Fruit fly (Drosophila melanogaster) whole organism, wandering third instar larva: ENCODE results near the gene CG10428.

ENCODE experiments used
- Abd-B ChIP-seq: fragments of >200 bp; optimal IDR thresholded peaks from 2 replicates; lab custom pipeline; 2017; ENCODE audit warnings: missing biosample characterization, missing genetic modification characterization
- CG32264 ChIP-seq: fragments of 200-800 bp; sonication (Bioruptor generic); optimal IDR thresholded peaks from 2 replicates; lab custom pipeline; 2016; ENCODE audit warnings: missing biosample characterization, missing genetic modification characterization
- CG9705 ChIP-seq: fragments of 200-800 bp; sonication (Bioruptor generic); optimal IDR thresholded peaks from 2 replicates; lab custom pipeline; 2018; ENCODE audit warnings: missing biosample characterization, mild to moderate bottlenecking, missing genetic modification characterization
- CrebA ChIP-seq: fragments of 200-800 bp; sonication (Bioruptor generic); optimal IDR thresholded peaks from 2 replicates; lab custom pipeline; 2016; ENCODE audit warnings: missing biosample characterization, mild to moderate bottlenecking, missing genetic modification characterization, borderline replicate concordance
- Dfd ChIP-seq: fragments of >200 bp; optimal IDR thresholded peaks from 2 replicates; lab custom pipeline; 2017; ENCODE audit warnings: missing biosample characterization, missing genetic modification characterization
- Dif ChIP-seq: fragments of 200-275, 200-300 bp; sonication (Bioruptor generic); optimal IDR thresholded peaks from 2 replicates; lab custom pipeline; 2018; ENCODE audit warnings: missing biosample characterization, missing genetic modification characterization; ENCODE audit not compliant: partially characterized antibody
- GATAd ChIP-seq: sonication (Bioruptor generic); optimal IDR thresholded peaks from 2 replicates; lab custom pipeline; 2016; ENCODE audit warnings: missing biosample characterization, missing genetic modification characterization
- HLH106 ChIP-seq: fragments of 200-800 bp; optimal IDR thresholded peaks from 3 replicates; lab custom pipeline; 2019; ENCODE audit warnings: missing biosample characterization, mild to moderate bottlenecking, missing genetic modification characterization, moderate library complexity
- Hr83 ChIP-seq: fragments of 200-300 bp; sonication (Bioruptor generic); optimal IDR thresholded peaks from 2 replicates; lab custom pipeline; 2016; ENCODE audit warnings: missing biosample characterization, mild to moderate bottlenecking, missing genetic modification characterization, moderate library complexity; ENCODE audit not compliant: poor library complexity, severe bottlenecking
- Mio ChIP-seq: sonication (Bioruptor generic); optimal IDR thresholded peaks from 2 replicates; lab custom pipeline; 2016; ENCODE audit warnings: missing biosample characterization, missing genetic modification characterization
- Myc ChIP-seq: fragments of >200 bp; optimal IDR thresholded peaks from 2 replicates; lab custom pipeline; 2017
- N ChIP-seq: fragments of >200 bp; optimal IDR thresholded peaks from 2 replicates; lab custom pipeline; 2018; ENCODE audit warnings: missing biosample characterization, missing external identifiers, missing genetic modification characterization
- OdsH ChIP-seq: fragments of 200-800 bp; sonication (Bioruptor generic); optimal IDR thresholded peaks from 2 replicates; lab custom pipeline; 2016; ENCODE audit warnings: missing biosample characterization, mild to moderate bottlenecking, missing genetic modification characterization
- Rel ChIP-seq, 2 experiments: fragments of 200-800 bp; sonication (Bioruptor generic) in 1 of 2; optimal IDR thresholded peaks; 2 replicates in 1 of 2; 3 replicates in 1 of 2; lab custom pipeline; 2016 to 2019; ENCODE audit warnings: mild to moderate bottlenecking in 2 of 2, missing biosample characterization in 2 of 2, missing genetic modification characterization in 2 of 2, moderate library complexity in 1 of 2
- Sp1 ChIP-seq: fragments of 200-800 bp; sonication (Bioruptor generic); optimal IDR thresholded peaks from 3 replicates; lab custom pipeline; 2019; ENCODE audit warnings: missing biosample characterization, mild to moderate bottlenecking, missing genetic modification characterization, moderate library complexity
- Vsx2 ChIP-seq: fragments of 200-300, 225-300 bp; sonication (Bioruptor generic); optimal IDR thresholded peaks from 2 replicates; lab custom pipeline; 2018; ENCODE audit warnings: missing biosample characterization, missing genetic modification characterization; ENCODE audit not compliant: partially characterized antibody
- br ChIP-seq: fragments of 200-800 bp; sonication (Bioruptor generic); optimal IDR thresholded peaks from 2 replicates; lab custom pipeline; 2016; ENCODE audit warnings: missing biosample characterization, missing genetic modification characterization
- brk ChIP-seq: fragments of 200-800 bp; sonication (Bioruptor generic); optimal IDR thresholded peaks from 2 replicates; lab custom pipeline; 2016; ENCODE audit warnings: missing biosample characterization, mild to moderate bottlenecking, missing genetic modification characterization
- dl ChIP-seq, 2 experiments: fragments of 175-275, 200-275 bp in 1 of 2; fragments of 200-275 bp in 1 of 2; sonication (Bioruptor generic); optimal IDR thresholded peaks; lab custom pipeline; 2018; ENCODE audit warnings: mild to moderate bottlenecking in 2 of 2, missing biosample characterization in 2 of 2, missing genetic modification characterization in 2 of 2, moderate library complexity in 2 of 2; ENCODE audit not compliant: partially characterized antibody in 2 of 2, insufficient read depth in 1 of 2
- dmrt93B ChIP-seq: fragments of 200-800 bp; sonication (Bioruptor generic); optimal IDR thresholded peaks from 2 replicates; lab custom pipeline; 2018; ENCODE audit warnings: missing biosample characterization, mild to moderate bottlenecking, missing genetic modification characterization
- dsf ChIP-seq: sonication (Bioruptor generic); optimal IDR thresholded peaks from 2 replicates; lab custom pipeline; 2016; ENCODE audit warnings: missing biosample characterization, missing genetic modification characterization, borderline replicate concordance
- ey ChIP-seq: fragments of 200-800 bp; sonication (Bioruptor generic); optimal IDR thresholded peaks from 2 replicates; lab custom pipeline; 2016; ENCODE audit warnings: missing biosample characterization, missing genetic modification characterization
- foxo ChIP-seq, 2 experiments: fragments of 200-800 bp; sonication (Bioruptor generic); optimal IDR thresholded peaks; 2 replicates in 1 of 2; 3 replicates in 1 of 2; lab custom pipeline; 2016 to 2017; ENCODE audit warnings: missing biosample characterization in 2 of 2, missing genetic modification characterization in 2 of 2
- fru ChIP-seq: fragments of 200-800 bp; sonication (Bioruptor generic); optimal IDR thresholded peaks from 3 replicates; lab custom pipeline; 2016; ENCODE audit warnings: missing biosample characterization, mild to moderate bottlenecking, missing genetic modification characterization
- h ChIP-seq: fragments of 200-800 bp; sonication (Bioruptor generic); optimal IDR thresholded peaks from 3 replicates; lab custom pipeline; 2016; ENCODE audit warnings: missing biosample characterization, mild to moderate bottlenecking, missing genetic modification characterization
- jim ChIP-seq: fragments of 175-275, 200-325 bp; sonication (Bioruptor generic); optimal IDR thresholded peaks from 2 replicates; lab custom pipeline; 2016; ENCODE audit warnings: missing biosample characterization, mild to moderate bottlenecking, missing genetic modification characterization
- pan ChIP-seq: fragments of >200 bp; optimal IDR thresholded peaks from 2 replicates; lab custom pipeline; 2017
- psq ChIP-seq: fragments of 200-800 bp; sonication (Bioruptor generic); optimal IDR thresholded peaks from 3 replicates; lab custom pipeline; 2017; ENCODE audit warnings: missing biosample characterization, mild to moderate bottlenecking, missing genetic modification characterization, moderate library complexity
- rgr ChIP-seq: fragments of 200-800 bp; sonication (Bioruptor generic); optimal IDR thresholded peaks from 3 replicates; lab custom pipeline; 2016; ENCODE audit warnings: missing biosample characterization, mild to moderate bottlenecking, missing genetic modification characterization
- sv ChIP-seq: fragments of 200-800 bp; sonication (Bioruptor generic); optimal IDR thresholded peaks from 3 replicates; lab custom pipeline; 2016; ENCODE audit warnings: missing biosample characterization, missing genetic modification characterization
- tai ChIP-seq: sonication (Bioruptor generic); optimal IDR thresholded peaks from 2 replicates; lab custom pipeline; 2016; ENCODE audit warnings: missing biosample characterization, missing genetic modification characterization
- woc ChIP-seq: sonication (Bioruptor generic); optimal IDR thresholded peaks from 2 replicates; lab custom pipeline; 2016; ENCODE audit warnings: missing biosample characterization, mild to moderate bottlenecking, missing genetic modification characterization

The CG10428 gene

DNA sequence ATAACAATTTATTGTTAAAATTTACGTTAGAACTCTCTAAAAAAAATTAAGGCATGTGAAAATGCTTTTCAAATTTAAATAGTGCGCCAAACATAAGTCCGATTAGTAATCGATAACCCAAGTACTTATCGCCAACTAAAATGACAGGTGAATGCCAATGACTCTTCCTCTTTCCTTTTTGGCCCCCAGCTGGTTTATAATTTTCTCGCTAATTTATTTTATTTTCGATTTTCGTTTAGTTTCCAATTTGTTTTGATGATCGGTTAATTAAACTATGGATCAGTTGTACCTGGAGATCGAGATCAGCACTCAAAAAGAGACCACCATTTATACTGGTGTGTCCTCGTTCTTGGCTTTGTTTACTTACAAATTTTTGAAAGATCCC lies at the start of gene CG10428:
Gene CG10428 (plus strand): TSS at position 161 of the 385 bp plus-strand sequence.
- TF ChIP-seq Dfd (no peak), Myc (lab: Kevin White, UChicago) (peak; percentile 14)
- TF ChIP-seq, all 38 proteins: peak for 1

- TF ChIP-seq rgr (GFP tag; lab: Kevin White, UChicago) (peak; percentile 18), Abd-B (GFP tag; lab: Kevin White, UChicago) (no peak), dmrt93B (no peak), psq (GFP tag; lab: Kevin White, UChicago) (no peak), woc (GFP tag; lab: Kevin White, UChicago) (no peak), HLH106 (no peak), dl (GFP tag; optimal IDR thresholded peaks at IDR 0.05; lab: Kevin White, UChicago; ENCODE audit: insufficient read depth in 1 of 2, partially characterized antibody in 2 of 2) (no peak), Dif (GFP tag; lab: Kevin White, UChicago) (no peak), pan (lab: Kevin White, UChicago) (no peak), CrebA (GFP tag; lab: Kevin White, UChicago) (no peak), tai (no peak), Hr83 (GFP tag; lab: Kevin White, UChicago) (no peak), brk (GFP tag; lab: Kevin White, UChicago) (no peak), Dfd (no peak), fru (GFP tag; lab: Kevin White, UChicago) (no peak), br (GFP tag; lab: Kevin White, UChicago) (no peak), jim (no peak), foxo (GFP tag; optimal IDR thresholded peaks at IDR 0.05; lab: Kevin White, UChicago) (peak in 1 of 2 experiments; percentile 2), GATAd (GFP tag; lab: Kevin White, UChicago) (no peak), sv (GFP tag; lab: Kevin White, UChicago) (peak; percentile 39)
Observed at dm6 chr2L:18899254-18899653, 49.4 kb upstream of the CG10428 start.

DNA sequence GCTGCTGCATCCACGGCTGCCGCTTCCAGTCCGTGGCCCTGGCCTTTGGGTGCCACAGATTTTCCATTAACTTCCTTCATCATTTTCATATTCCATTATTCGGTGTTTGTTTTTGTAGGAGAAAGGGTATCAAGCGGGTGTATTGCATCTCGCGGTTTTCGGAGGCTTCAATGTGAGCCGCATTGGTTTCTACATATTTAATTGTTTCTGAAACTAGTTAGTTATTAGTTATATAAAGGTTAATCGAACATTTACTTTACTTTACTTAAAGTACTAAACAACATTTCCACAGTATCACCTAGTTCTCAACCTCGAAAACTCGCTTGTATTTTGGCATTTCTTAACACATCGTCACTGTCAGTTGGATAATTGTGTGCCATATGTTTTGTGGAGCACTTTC lies 48.8 kb upstream of the CG10428 start:
- no peak for TF ChIP-seq Dfd
- TF ChIP-seq rgr (GFP tag; lab: Kevin White, UChicago), result no peak
- TF ChIP-seq dmrt93B, result no peak
- TF ChIP-seq brk (GFP tag; lab: Kevin White, UChicago), result no peak
- no peak for TF ChIP-seq Mio
- no peak for TF ChIP-seq sv (GFP tag; lab: Kevin White, UChicago)
- no peak for TF ChIP-seq jim
- TF ChIP-seq Vsx2 (GFP tag; lab: Kevin White, UChicago), result no peak
- TF ChIP-seq Abd-B (GFP tag; lab: Kevin White, UChicago), result no peak
- no peak for TF ChIP-seq pan (lab: Kevin White, UChicago)
- no peak for TF ChIP-seq foxo (GFP tag; optimal IDR thresholded peaks at IDR 0.05; lab: Kevin White, UChicago)
- no peak for TF ChIP-seq CrebA (GFP tag; lab: Kevin White, UChicago)
- no peak for TF ChIP-seq GATAd (GFP tag; lab: Kevin White, UChicago)
- TF ChIP-seq CG9705 (GFP tag; lab: Kevin White, UChicago), result no peak

DNA sequence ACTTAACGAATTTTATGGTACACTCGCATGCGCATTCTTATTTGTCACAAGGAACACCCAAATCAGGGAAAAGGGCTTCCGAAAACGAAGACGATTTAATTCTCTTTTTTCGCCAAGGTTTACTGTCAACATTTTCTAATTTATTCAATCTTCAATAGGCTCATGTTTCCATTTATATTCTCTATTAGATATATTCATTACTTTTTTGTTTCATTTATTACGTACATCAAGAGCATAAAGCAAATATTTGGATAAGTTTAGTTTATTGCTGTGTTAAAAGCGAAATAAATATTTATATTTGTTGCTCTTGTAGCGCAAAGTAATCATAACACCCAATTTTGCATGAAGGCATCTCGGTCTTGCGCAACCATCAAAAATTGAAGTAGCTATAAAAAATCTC lies 47.7 kb upstream of the CG10428 start:
- TF ChIP-seq CG9705 (GFP tag; lab: Kevin White, UChicago) (no peak), CG32264 (GFP tag; lab: Kevin White, UChicago) (no peak), woc (GFP tag; lab: Kevin White, UChicago) (no peak), HLH106 (peak; percentile 45), N (no peak), jim (no peak), brk (GFP tag; lab: Kevin White, UChicago) (no peak), dl (GFP tag; optimal IDR thresholded peaks at IDR 0.05; lab: Kevin White, UChicago; ENCODE audit: insufficient read depth in 1 of 2, partially characterized antibody in 2 of 2) (no peak), ey (peak; percentile 23), dsf (GFP tag; lab: Kevin White, UChicago) (no peak), Sp1 (GFP tag; lab: Kevin White, UChicago) (no peak), OdsH (peak; percentile 28), foxo (GFP tag; optimal IDR thresholded peaks at IDR 0.05; lab: Kevin White, UChicago) (peak in 1 of 2 experiments; percentile 6), Rel (GFP tag; optimal IDR thresholded peaks at IDR 0.05; lab: Kevin White, UChicago) (no peak), Rel (tag; optimal IDR thresholded peaks at IDR 0.05; lab: Kevin White, UChicago) (no peak), psq (GFP tag; lab: Kevin White, UChicago) (no peak), Myc (lab: Kevin White, UChicago) (no peak), dmrt93B (peak; percentile 1), h (GFP tag; lab: Kevin White, UChicago) (no peak), sv (GFP tag; lab: Kevin White, UChicago) (no peak), pan (lab: Kevin White, UChicago) (no peak)
